Worm (Caenorhabditis elegans) whole organism, mixed stage, embryonic: ENCODE results near the gene str-115.

Experiments used
- bed-3 ChIP-seq: fragments of 200-800 bp; sonication (Bioruptor generic); optimal IDR thresholded peaks from 3 replicates; lab custom pipeline; 2018; ENCODE audit warnings: mild to moderate bottlenecking, missing genetic modification characterization, moderate library complexity, missing compliant biosample characterization
- blmp-1 ChIP-seq: fragments of 150-350 bp; optimal IDR thresholded peaks from 2 replicates; lab custom pipeline; 2014; ENCODE audit warnings: missing biosample characterization, missing genetic modification characterization
- ceh-39 ChIP-seq: fragments of 150-350 bp; optimal IDR thresholded peaks from 2 replicates; lab custom pipeline; 2014; ENCODE audit warnings: missing biosample characterization, missing genetic modification characterization
- ceh-43 ChIP-seq: fragments of 200-800 bp; sonication (Bioruptor generic); optimal IDR thresholded peaks from 2 replicates; lab custom pipeline; 2018; ENCODE audit warnings: mild to moderate bottlenecking, missing genetic modification characterization, moderate library complexity, missing compliant biosample characterization
- ces-1 ChIP-seq: fragments of 150-350 bp; optimal IDR thresholded peaks from 2 replicates; lab custom pipeline; 2014; ENCODE audit warnings: missing biosample characterization, missing genetic modification reagents, missing genetic modification characterization
- cnd-1 ChIP-seq: fragments of 200-800 bp; sonication (Bioruptor generic); optimal IDR thresholded peaks from 2 replicates; lab custom pipeline; 2018; ENCODE audit warnings: mild to moderate bottlenecking, missing genetic modification characterization, missing compliant biosample characterization
- drap-1 ChIP-seq: fragments of 200-800 bp; sonication (Bioruptor generic); optimal IDR thresholded peaks from 3 replicates; lab custom pipeline; 2018; ENCODE audit warnings: mild to moderate bottlenecking, missing genetic modification characterization, missing compliant biosample characterization
- elt-1 ChIP-seq: sonication (generic microtip); optimal IDR thresholded peaks from 2 replicates; lab custom pipeline; 2017; ENCODE audit warnings: missing genetic modification characterization, mild to moderate bottlenecking, missing compliant biosample characterization, antibody characterized with exemption, moderate library complexity, borderline replicate concordance; ENCODE audit not compliant: insufficient read depth
- elt-3 ChIP-seq: fragments of 150-350 bp; optimal IDR thresholded peaks from 2 replicates; lab custom pipeline; 2014; ENCODE audit warnings: missing biosample characterization, missing genetic modification characterization
- flh-1 ChIP-seq: fragments of 200-800 bp; sonication (Bioruptor generic); optimal IDR thresholded peaks from 2 replicates; lab custom pipeline; 2018; ENCODE audit warnings: mild to moderate bottlenecking, missing genetic modification characterization, moderate library complexity, missing compliant biosample characterization
- ham-2 ChIP-seq: fragments of 200-800 bp; sonication (Bioruptor generic); optimal IDR thresholded peaks from 2 replicates; lab custom pipeline; 2018; ENCODE audit warnings: mild to moderate bottlenecking, missing genetic modification characterization, missing compliant biosample characterization
- hlh-1 ChIP-seq: fragments of 150-350 bp; optimal IDR thresholded peaks from 2 replicates; lab custom pipeline; 2014; ENCODE audit warnings: missing biosample characterization, missing genetic modification reagents, missing genetic modification characterization
- lin-13 ChIP-seq: fragments of 150-350 bp; optimal IDR thresholded peaks from 2 replicates; lab custom pipeline; 2014; ENCODE audit warnings: missing biosample characterization, missing genetic modification characterization
- lin-32 ChIP-seq: fragments of 200-800 bp; sonication (Bioruptor generic); optimal IDR thresholded peaks from 2 replicates; lab custom pipeline; 2018; ENCODE audit warnings: mild to moderate bottlenecking, missing genetic modification characterization, missing compliant biosample characterization
- mab-5 ChIP-seq: fragments of 150-350 bp; optimal IDR thresholded peaks from 2 replicates; lab custom pipeline; 2014; ENCODE audit warnings: missing biosample characterization, missing genetic modification characterization
- mep-1 ChIP-seq: fragments of 150-350 bp; optimal IDR thresholded peaks from 2 replicates; lab custom pipeline; 2017; ENCODE audit warnings: missing biosample characterization, missing genetic modification reagents, missing genetic modification characterization, inconsistent platforms
- nhr-12 ChIP-seq: fragments of 150-350 bp; optimal IDR thresholded peaks from 2 replicates; lab custom pipeline; 2014; ENCODE audit warnings: missing biosample characterization, missing genetic modification characterization
- nhr-2 ChIP-seq: fragments of 150-350 bp; optimal IDR thresholded peaks from 2 replicates; lab custom pipeline; 2014; ENCODE audit warnings: missing biosample characterization, missing genetic modification characterization
- nhr-237 ChIP-seq: fragments of 150-350 bp; optimal IDR thresholded peaks from 2 replicates; lab custom pipeline; 2014; ENCODE audit warnings: missing biosample characterization, missing genetic modification characterization
- nhr-28 ChIP-seq: fragments of 150-350 bp; optimal IDR thresholded peaks from 2 replicates; lab custom pipeline; 2014; ENCODE audit warnings: missing biosample characterization, missing genetic modification characterization
- nhr-76 ChIP-seq: sonication (generic microtip); optimal IDR thresholded peaks from 2 replicates; lab custom pipeline; 2017; ENCODE audit warnings: missing biosample characterization, missing genetic modification characterization
- sem-2 ChIP-seq: fragments of 200-800 bp; sonication (Bioruptor generic); optimal IDR thresholded peaks from 2 replicates; lab custom pipeline; 2018; ENCODE audit warnings: mild to moderate bottlenecking, missing genetic modification characterization, missing compliant biosample characterization
- sptf-1 ChIP-seq: sonication (generic microtip); optimal IDR thresholded peaks from 2 replicates; lab custom pipeline; 2017; ENCODE audit warnings: mild to moderate bottlenecking, missing genetic modification characterization, moderate library complexity, missing compliant biosample characterization
- tbx-8 ChIP-seq: fragments of 200-800 bp; sonication (Bioruptor generic); optimal IDR thresholded peaks from 2 replicates; lab custom pipeline; 2018; ENCODE audit warnings: mild to moderate bottlenecking, missing genetic modification characterization, moderate library complexity, missing compliant biosample characterization
- unc-120 ChIP-seq: sonication (generic microtip); optimal IDR thresholded peaks from 2 replicates; lab custom pipeline; 2017; ENCODE audit warnings: missing genetic modification characterization, missing compliant biosample characterization; ENCODE audit not compliant: poor library complexity, severe bottlenecking
- unc-39 ChIP-seq: fragments of 150-350 bp; optimal IDR thresholded peaks from 2 replicates; lab custom pipeline; 2014; ENCODE audit warnings: missing biosample characterization, missing genetic modification characterization
- unc-62 ChIP-seq: fragments of 150-350 bp; optimal IDR thresholded peaks from 2 replicates; lab custom pipeline; 2014; ENCODE audit warnings: missing biosample characterization, missing genetic modification reagents, missing genetic modification characterization
- ztf-11 ChIP-seq: fragments of 150-350 bp; optimal IDR thresholded peaks from 2 replicates; lab custom pipeline; 2014; ENCODE audit warnings: missing biosample characterization, missing genetic modification characterization

str-115 gene

DNA sequence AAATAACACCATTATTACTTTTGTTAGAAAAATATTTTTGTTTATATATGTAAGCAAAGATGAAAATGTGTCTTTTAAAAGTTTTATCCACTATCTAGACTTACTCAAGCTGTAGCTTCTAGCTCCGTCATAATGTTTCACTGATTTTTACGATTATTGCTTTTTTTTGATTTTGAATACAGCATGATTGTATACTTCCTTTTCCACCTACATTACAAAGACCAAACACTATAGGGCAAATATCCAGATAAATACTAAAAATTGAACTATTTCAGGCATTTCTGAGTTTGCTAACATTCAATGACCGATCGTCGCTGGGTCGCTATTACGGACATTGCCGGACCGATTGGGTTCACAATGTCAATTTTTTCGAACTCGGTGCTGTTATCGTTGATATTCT is 2.2 kb upstream of the str-115 start, which contains the start of gene str-116:
Gene str-116, plus strand, starts transcription at position 301 of the 400 bp plus-strand sequence.
- TF ChIP-seq nhr-237, result no peak
- no peak for TF ChIP-seq sem-2 (GFP tag; lab: Kevin White, UChicago)
- TF ChIP-seq unc-120 (tag; lab: Kevin White, UChicago), result no peak
- no peak for TF ChIP-seq mab-5 (tag; lab: Kevin White, UChicago)
- no peak for TF ChIP-seq nhr-2
- TF ChIP-seq drap-1 (GFP tag; lab: Kevin White, UChicago), result no peak
- no peak for TF ChIP-seq ham-2 (GFP tag; lab: Kevin White, UChicago)
- no peak for TF ChIP-seq unc-39 (tag; lab: Kevin White, UChicago)
- no peak for TF ChIP-seq ceh-43 (GFP tag; lab: Kevin White, UChicago)

DNA sequence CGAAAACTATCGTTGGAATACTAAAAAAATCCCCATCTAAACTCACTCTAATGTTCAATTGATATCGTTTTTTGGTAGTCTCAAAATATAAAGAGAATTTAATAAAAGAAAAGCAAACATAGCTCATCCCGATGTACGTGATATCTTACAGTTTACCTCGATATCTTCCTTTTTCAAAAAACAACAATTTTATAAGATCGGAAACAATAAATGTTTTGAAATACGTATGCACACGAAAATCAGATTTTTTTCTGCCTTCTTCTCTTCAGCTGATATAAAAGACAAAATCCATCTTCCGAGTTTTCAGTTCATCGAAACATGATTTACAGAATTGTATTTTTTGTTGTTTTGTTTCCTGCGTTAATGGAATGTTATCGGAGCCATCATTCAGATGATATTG is 2.2 kb downstream of the str-115 start, which contains the start of gene clec-222:
Gene clec-222, plus strand, starts transcription at position 301 of the 400 bp plus-strand sequence.
- TF ChIP-seq ceh-43 (GFP tag; lab: Kevin White, UChicago) (no peak), lin-32 (GFP tag; lab: Kevin White, UChicago) (no peak), drap-1 (GFP tag; lab: Kevin White, UChicago) (no peak), unc-62 (no peak)

DNA sequence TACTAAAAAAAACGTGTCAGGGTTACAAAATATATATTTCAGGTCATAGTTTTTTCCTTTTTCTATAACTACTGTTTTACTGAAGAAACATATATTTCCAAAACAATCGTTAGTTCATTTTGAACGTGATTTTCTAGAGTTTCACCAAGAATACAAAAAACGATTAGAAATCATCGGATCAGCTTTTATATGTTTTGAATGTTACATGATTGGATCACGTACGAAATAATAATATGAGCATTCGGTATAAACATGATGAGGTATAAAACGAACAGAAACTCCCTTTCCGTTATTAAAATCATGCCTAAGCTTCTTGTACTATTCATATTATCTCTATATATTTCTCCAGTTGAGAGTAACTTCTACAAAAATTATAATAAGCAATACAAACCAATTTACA is 4.0 kb downstream of the str-115 start, which contains the start of gene clec-223:
Gene clec-223, plus strand, starts transcription at position 301 of the 400 bp plus-strand sequence.
- TF ChIP-seq unc-120 (tag; lab: Kevin White, UChicago) (no peak), sptf-1 (tag; lab: Kevin White, UChicago) (no peak), ceh-39 (no peak), lin-13 (no peak), flh-1 (GFP tag; lab: Kevin White, UChicago) (no peak), unc-62 (no peak), sem-2 (GFP tag; lab: Kevin White, UChicago) (no peak), ztf-11 (tag; lab: Kevin White, UChicago) (no peak), elt-1 (tag; lab: Kevin White, UChicago) (no peak), ham-2 (GFP tag; lab: Kevin White, UChicago) (no peak), tbx-8 (GFP tag; lab: Kevin White, UChicago) (no peak), ces-1 (GFP tag; lab: Kevin White, UChicago) (no peak)

DNA sequence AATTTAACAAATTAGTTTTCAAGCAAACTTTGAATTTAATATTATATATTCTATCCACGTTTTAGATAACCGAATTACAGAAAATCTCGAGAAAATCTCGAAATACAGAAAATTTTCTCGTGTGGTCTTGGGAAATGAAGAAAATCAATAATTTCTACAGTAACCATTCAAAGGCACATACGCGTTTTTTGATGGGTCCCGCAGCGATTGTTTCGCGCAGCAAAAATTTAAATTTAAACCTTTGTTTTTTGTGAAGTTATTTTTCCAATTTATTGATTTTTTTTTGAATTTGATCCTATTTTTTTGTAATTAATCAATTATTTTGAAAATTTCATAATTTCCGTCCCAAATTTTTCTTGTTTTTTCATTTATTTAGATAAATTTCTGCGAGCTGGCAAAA is 10.7 kb downstream of the str-115 start:
- TF ChIP-seq cnd-1 (tag; lab: Kevin White, UChicago) (no peak), nhr-28 (no peak), ceh-43 (GFP tag; lab: Kevin White, UChicago) (no peak), tbx-8 (GFP tag; lab: Kevin White, UChicago) (no peak), bed-3 (GFP tag; lab: Kevin White, UChicago) (no peak), nhr-76 (tag; lab: Kevin White, UChicago) (no peak), nhr-12 (tag; lab: Kevin White, UChicago) (no peak)
- TF ChIP-seq, all 35 proteins: peak for 0

DNA sequence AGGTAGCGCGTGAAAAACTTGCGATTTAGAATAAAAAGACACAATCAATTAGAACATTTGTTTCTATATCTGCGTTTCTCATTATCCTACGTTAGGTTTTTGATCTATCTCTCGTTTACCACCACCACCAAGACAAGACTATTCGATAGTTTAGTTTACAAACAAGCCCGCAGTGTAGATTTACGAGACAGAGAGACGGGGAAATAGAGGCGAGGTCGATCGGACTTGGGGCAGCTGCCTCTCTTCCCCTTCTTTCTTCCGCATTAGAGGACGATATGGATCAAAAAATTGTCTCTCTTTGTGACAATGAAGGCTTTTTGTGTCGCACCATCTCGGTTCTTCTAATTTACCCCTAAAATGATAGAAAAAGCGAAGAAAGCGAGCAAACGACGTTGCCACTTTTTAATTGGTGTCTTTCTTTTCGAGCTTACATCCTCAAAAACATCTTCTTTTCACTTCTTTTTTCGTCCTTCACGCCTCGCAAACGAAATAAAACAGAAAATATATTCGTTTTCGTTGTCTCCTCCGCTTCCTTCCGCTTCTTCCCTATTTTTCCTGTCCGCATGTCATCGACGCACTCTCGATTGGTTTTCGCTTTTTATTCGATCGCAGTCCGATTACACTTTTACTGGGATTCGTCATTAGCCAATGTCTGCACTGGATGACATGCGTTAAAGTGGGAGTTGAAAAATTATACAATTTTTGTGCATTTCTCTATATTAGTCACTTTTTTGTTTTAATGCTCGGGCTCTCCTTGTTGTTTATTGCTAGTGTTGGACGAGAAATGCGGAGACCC is 12.7 kb downstream of the str-115 start:
- TF ChIP-seq mep-1 (tag; lab: Kevin White, UChicago), result peak; percentile 7
- TF ChIP-seq hlh-1 (tag; lab: Kevin White, UChicago), result peak; percentile 91
- no peak for TF ChIP-seq elt-3 (tag; lab: Kevin White, UChicago)
- peak; percentile 41 for TF ChIP-seq elt-1 (tag; lab: Kevin White, UChicago)
- TF ChIP-seq flh-1 (GFP tag; lab: Kevin White, UChicago), result no peak
- no peak for TF ChIP-seq drap-1 (GFP tag; lab: Kevin White, UChicago)
- TF ChIP-seq ceh-39, result peak; percentile 39
- TF ChIP-seq blmp-1 (tag; lab: Kevin White, UChicago), result peak; percentile 69
- TF ChIP-seq unc-120 (tag; lab: Kevin White, UChicago), result peak; percentile 38
- peak; percentile 39 for TF ChIP-seq unc-62
- TF ChIP-seq ces-1 (GFP tag; lab: Kevin White, UChicago), result peak; percentile 3
- peak; percentile 65 for TF ChIP-seq ham-2 (GFP tag; lab: Kevin White, UChicago)
